Fruit fly (Drosophila melanogaster): ENCODE measurements around the gene vvl.

- no peak for TF ChIP-seq dmrt93B (GFP tag; optimal IDR thresholded peaks at IDR 0.05)
- TF ChIP-seq Hr78 (GFP tag; optimal IDR thresholded peaks at IDR 0.05), result no peak
- no peak for TF ChIP-seq CrebA (GFP tag; optimal IDR thresholded peaks at IDR 0.05; ENCODE audit: borderline replicate concordance)
- TF ChIP-seq OdsH (GFP tag; optimal IDR thresholded peaks at IDR 0.05), result no peak
- no peak for TF ChIP-seq Dfd (GFP tag; optimal IDR thresholded peaks at IDR 0.05)
- no peak for TF ChIP-seq br (GFP tag; optimal IDR thresholded peaks at IDR 0.05)
- TF ChIP-seq fru (GFP tag; optimal IDR thresholded peaks at IDR 0.05), result no peak
- TF ChIP-seq usp (GFP tag; optimal IDR thresholded peaks at IDR 0.05), result no peak
- TF ChIP-seq Sp1 (GFP tag; optimal IDR thresholded peaks at IDR 0.05), result no peak
Measured at dm6 chr3L:6802519-6802918, 12.6 kb downstream of the vvl start.

All from whole organism, wandering third instar larva.